Fruit fly (Drosophila melanogaster) whole organism, embryonic: ENCODE results near the gene CG31463.

Source experiments
- B-H2 ChIP-seq: fragments of 200-800 bp; sonication (Bioruptor generic); optimal IDR thresholded peaks from 2 replicates; lab custom pipeline; 2018; ENCODE audit warnings: missing biosample characterization, mild to moderate bottlenecking, missing genetic modification characterization
- Bdp1 ChIP-seq: fragments of 200-800 bp; sonication (Bioruptor generic); optimal IDR thresholded peaks from 3 replicates; lab custom pipeline; 2016; ENCODE audit warnings: missing biosample characterization, missing genetic modification characterization
- CG11247 ChIP-seq: fragments of 200-800 bp; sonication (Bioruptor generic); IDR thresholded peaks from 2 replicates; pipeline ENCODE4 v1.3.6; 2022; ENCODE audit warnings: missing biosample characterization, missing genetic modification characterization
- CG14441 ChIP-seq: fragments of 200-800 bp; sonication (Bioruptor generic); IDR thresholded peaks from 2 replicates; pipeline ENCODE4 v1.3.6; 2022; ENCODE audit warnings: missing biosample characterization, missing genetic modification characterization
- CG14860 ChIP-seq: fragments of 200-800 bp; sonication (Bioruptor generic); IDR thresholded peaks from 3 replicates; pipeline ENCODE4 v1.3.6; 2022; ENCODE audit warnings: missing biosample characterization, missing genetic modification characterization; ENCODE audit not compliant: partially characterized antibody
- CG1603 ChIP-seq: fragments of 200-800 bp; sonication (Bioruptor generic); optimal IDR thresholded peaks from 2 replicates; lab custom pipeline; 2019; ENCODE audit warnings: missing biosample characterization, mild to moderate bottlenecking, missing genetic modification characterization, moderate library complexity
- CG18476 ChIP-seq: fragments of 200-800 bp; sonication (Bioruptor generic); optimal IDR thresholded peaks from 2 replicates; lab custom pipeline; 2016; ENCODE audit warnings: missing biosample characterization, mild to moderate bottlenecking, missing genetic modification characterization
- CG30020 ChIP-seq: fragments of 200-800 bp; optimal IDR thresholded peaks from 2 replicates; lab custom pipeline; 2019; ENCODE audit warnings: missing biosample characterization, mild to moderate bottlenecking, missing genetic modification characterization, moderate library complexity
- CG31365 ChIP-seq: fragments of 200-800 bp; sonication (Bioruptor generic); optimal IDR thresholded peaks from 2 replicates; lab custom pipeline; 2018; ENCODE audit warnings: missing biosample characterization, mild to moderate bottlenecking, missing genetic modification characterization
- CG6791 ChIP-seq: fragments of 200-800 bp; sonication (Bioruptor generic); IDR thresholded peaks from 3 replicates; pipeline ENCODE4 v1.3.6; 2022; ENCODE audit warnings: missing biosample characterization, missing genetic modification characterization; ENCODE audit not compliant: partially characterized antibody
- CG6854 ChIP-seq: fragments of 200-800 bp; sonication (Bioruptor generic); optimal IDR thresholded peaks from 3 replicates; lab custom pipeline; 2017; ENCODE audit warnings: missing biosample characterization, mild to moderate bottlenecking, missing genetic modification characterization
- CG7839 ChIP-seq: fragments of 200-800 bp; sonication (Bioruptor generic); optimal IDR thresholded peaks from 3 replicates; lab custom pipeline; 2018; ENCODE audit warnings: missing biosample characterization, mild to moderate bottlenecking, missing genetic modification characterization, moderate library complexity
- CG9215 ChIP-seq: fragments of 200-800 bp; sonication (Bioruptor generic); IDR thresholded peaks from 2 replicates; pipeline ENCODE4 v1.3.6; 2022; ENCODE audit warnings: missing biosample characterization, missing genetic modification characterization
- Deaf1 ChIP-seq: fragments of 200-800 bp; optimal IDR thresholded peaks from 3 replicates; lab custom pipeline; 2019; ENCODE audit warnings: missing biosample characterization, mild to moderate bottlenecking, missing genetic modification characterization, moderate library complexity
- Doc3 ChIP-seq: fragments of 200-800 bp; sonication (Bioruptor generic); IDR thresholded peaks from 3 replicates; pipeline ENCODE4 v1.3.6; 2022; ENCODE audit warnings: missing biosample characterization, missing genetic modification characterization; ENCODE audit not compliant: partially characterized antibody
- Dp ChIP-seq: fragments of 200-800 bp; sonication (Bioruptor generic); optimal IDR thresholded peaks from 2 replicates; lab custom pipeline; 2018; ENCODE audit warnings: missing biosample characterization, mild to moderate bottlenecking, missing genetic modification characterization, moderate library complexity
- E2f2 ChIP-seq: fragments of 200-800 bp; sonication (Bioruptor generic); IDR thresholded peaks from 2 replicates; pipeline ENCODE4 v1.3.6; 2022; ENCODE audit warnings: missing biosample characterization, missing genetic modification characterization
- HHEX ChIP-seq: fragments of 200-800 bp; sonication (Bioruptor generic); optimal IDR thresholded peaks from 3 replicates; lab custom pipeline; 2017; ENCODE audit warnings: missing biosample characterization, mild to moderate bottlenecking, missing genetic modification characterization, missing genetic modification reagents
- Hey ChIP-seq: fragments of 200-800 bp; sonication (Bioruptor generic); optimal IDR thresholded peaks from 3 replicates; lab custom pipeline; 2018; ENCODE audit warnings: missing biosample characterization, mild to moderate bottlenecking, missing genetic modification characterization
- HmgZ ChIP-seq: fragments of 200-800 bp; sonication (Bioruptor generic); optimal IDR thresholded peaks from 2 replicates; lab custom pipeline; 2018; ENCODE audit warnings: missing biosample characterization, mild to moderate bottlenecking, missing genetic modification characterization
- MTF-1 ChIP-seq: fragments of 200-800 bp; sonication (Bioruptor generic); optimal IDR thresholded peaks from 2 replicates; lab custom pipeline; 2018; ENCODE audit warnings: missing biosample characterization, mild to moderate bottlenecking, missing genetic modification characterization, borderline replicate concordance
- Med ChIP-seq: fragments of 200-800 bp; sonication (Bioruptor generic); peaks from one replicate; lab custom pipeline; 2016; ENCODE audit warnings: missing biosample characterization, missing genetic modification characterization, mild to moderate bottlenecking, inconsistent platforms, moderate library complexity
- Myb ChIP-seq: fragments of 200-800 bp; sonication (Bioruptor generic); optimal IDR thresholded peaks from 2 replicates; lab custom pipeline; 2016; ENCODE audit warnings: missing biosample characterization, missing genetic modification characterization
- Opbp ChIP-seq: fragments of 200-800 bp; sonication (Bioruptor generic); IDR thresholded peaks from 3 replicates; pipeline ENCODE4 v1.3.6; 2022; ENCODE audit warnings: missing biosample characterization, missing genetic modification characterization; ENCODE audit not compliant: partially characterized antibody
- Sin3A ChIP-seq: fragments of >200 bp; optimal IDR thresholded peaks from 2 replicates; lab custom pipeline; 2018
- Sry-δ ChIP-seq: fragments of 200-800 bp; sonication (Bioruptor generic); optimal IDR thresholded peaks from 2 replicates; lab custom pipeline; 2016; ENCODE audit warnings: missing biosample characterization, missing genetic modification characterization
- Tbp ChIP-seq: fragments of >200 bp; optimal IDR thresholded peaks from 2 replicates; lab custom pipeline; 2018; ENCODE audit warnings: missing biosample characterization, missing genetic modification characterization
- ac ChIP-seq: fragments of 200-800 bp; sonication (Bioruptor generic); optimal IDR thresholded peaks from 3 replicates; lab custom pipeline; 2017; ENCODE audit warnings: missing biosample characterization, mild to moderate bottlenecking, missing genetic modification characterization
- ato ChIP-seq: fragments of 200-800 bp; sonication (Bioruptor generic); IDR thresholded peaks from 2 replicates; pipeline ENCODE4 v1.3.6; 2022; ENCODE audit warnings: missing biosample characterization, missing genetic modification characterization; ENCODE audit not compliant: partially characterized antibody
- btn ChIP-seq: fragments of 200-800 bp; sonication (Bioruptor generic); optimal IDR thresholded peaks from 2 replicates; lab custom pipeline; 2016; ENCODE audit warnings: missing biosample characterization, missing genetic modification characterization
- cas ChIP-seq: fragments of 200-800 bp; sonication (Bioruptor generic); IDR thresholded peaks from 2 replicates; pipeline ENCODE4 v1.3.6; 2022; ENCODE audit warnings: missing biosample characterization, missing genetic modification characterization
- chinmo ChIP-seq: fragments of 200-800 bp; sonication (Bioruptor generic); IDR thresholded peaks from 4 replicates; pipeline ENCODE4 v1.3.6; 2022; ENCODE audit warnings: missing biosample characterization, missing genetic modification characterization; ENCODE audit not compliant: partially characterized antibody
- crp ChIP-seq, 2 experiments: fragments of 200-800 bp; sonication (Bioruptor generic); optimal IDR thresholded peaks; 2 replicates in 1 of 2; 3 replicates in 1 of 2; lab custom pipeline; 2017; ENCODE audit warnings: missing biosample characterization in 2 of 2, missing genetic modification characterization in 2 of 2, mild to moderate bottlenecking in 1 of 2, moderate library complexity in 1 of 2
- hb ChIP-seq: fragments of 200-800 bp; sonication (Bioruptor generic); IDR thresholded peaks from 3 replicates; pipeline ENCODE4 v1.3.6; 2022; ENCODE audit warnings: missing biosample characterization, missing genetic modification characterization; ENCODE audit not compliant: partially characterized antibody
- insv ChIP-seq, 2 experiments: fragments of 200-800 bp; sonication (Bioruptor generic); optimal IDR thresholded peaks; 3 replicates each; lab custom pipeline; 2016 to 2018; ENCODE audit warnings: missing biosample characterization in 2 of 2, missing genetic modification characterization in 2 of 2
- inv ChIP-seq: fragments of 200-800 bp; sonication (Bioruptor generic); IDR thresholded peaks from 2 replicates; pipeline ENCODE4 v1.3.6; 2022; ENCODE audit warnings: missing biosample characterization, missing genetic modification characterization; ENCODE audit not compliant: partially characterized antibody
- jigr1 ChIP-seq: fragments of 200-800 bp; sonication (Bioruptor generic); IDR thresholded peaks from 3 replicates; pipeline ENCODE4 v1.3.6; 2022; ENCODE audit warnings: missing biosample characterization, missing genetic modification characterization
- knrl ChIP-seq: fragments of 200-800 bp; sonication (Bioruptor generic); IDR thresholded peaks from 3 replicates; pipeline ENCODE4 v1.3.6; 2022; ENCODE audit warnings: missing biosample characterization, missing genetic modification characterization; ENCODE audit not compliant: partially characterized antibody
- onecut ChIP-seq: fragments of 200-800 bp; sonication (Bioruptor generic); IDR thresholded peaks from 2 replicates; pipeline ENCODE4 v1.3.6; 2022; ENCODE audit warnings: missing biosample characterization, missing genetic modification characterization
- pzg ChIP-seq: fragments of 200-800 bp; sonication (Bioruptor generic); optimal IDR thresholded peaks from 3 replicates; lab custom pipeline; 2018; ENCODE audit warnings: missing biosample characterization, mild to moderate bottlenecking, missing genetic modification characterization, moderate library complexity
- rib ChIP-seq: fragments of 200-800 bp; sonication (Bioruptor generic); IDR thresholded peaks from 2 replicates; pipeline ENCODE4 v1.3.6; 2022; ENCODE audit warnings: missing biosample characterization, missing genetic modification characterization
- row ChIP-seq: fragments of 200-800 bp; sonication (Bioruptor generic); IDR thresholded peaks from 3 replicates; pipeline ENCODE4 v1.3.6; 2022; ENCODE audit warnings: missing biosample characterization, missing genetic modification characterization
- sna ChIP-seq: fragments of 200-800 bp; sonication (Bioruptor generic); IDR thresholded peaks from 2 replicates; pipeline ENCODE4 v1.3.6; 2022; ENCODE audit warnings: missing biosample characterization, missing genetic modification characterization; ENCODE audit not compliant: partially characterized antibody
- ssp ChIP-seq: fragments of 200-800 bp; sonication (Bioruptor generic); IDR thresholded peaks from 2 replicates; pipeline ENCODE4 v1.3.6; 2022; ENCODE audit warnings: missing biosample characterization, missing genetic modification characterization
- tna ChIP-seq: fragments of 200-800 bp; sonication (Bioruptor generic); IDR thresholded peaks from 2 replicates; pipeline ENCODE4 v1.3.6; 2022; ENCODE audit warnings: missing biosample characterization, missing genetic modification characterization; ENCODE audit not compliant: partially characterized antibody
- vnd ChIP-seq: fragments of 200-800 bp; sonication (Bioruptor generic); IDR thresholded peaks from 3 replicates; pipeline ENCODE4 v1.3.6; 2022; ENCODE audit warnings: missing biosample characterization, missing genetic modification characterization; ENCODE audit not compliant: partially characterized antibody
- vvl ChIP-seq: fragments of 200-800 bp; sonication (Bioruptor generic); IDR thresholded peaks from 2 replicates; pipeline ENCODE4 v1.3.6; 2022; ENCODE audit warnings: missing biosample characterization, missing genetic modification characterization
- wdn ChIP-seq: fragments of 200-800 bp; sonication (Bioruptor generic); IDR thresholded peaks from 2 replicates; pipeline ENCODE4 v1.3.6; 2022; ENCODE audit warnings: missing biosample characterization, missing genetic modification characterization
- zfh1 ChIP-seq: fragments of 200-800 bp; sonication (Bioruptor generic); IDR thresholded peaks from 3 replicates; pipeline ENCODE4 v1.3.6; 2022; ENCODE audit warnings: missing biosample characterization, missing genetic modification characterization

The CG31463 gene

dm6 chr3R:8340675-8341275 is 48.6 kb downstream of the CG31463 start, which contains the start of the genes COX7A and Arl2 (continued):
- TF ChIP-seq vnd (GFP tag; lab: Robert Waterston, UW), result peak; percentile 92
- peak; percentile 91 for TF ChIP-seq CG14860
- TF ChIP-seq ato (GFP tag; lab: Robert Waterston, UW), result peak; percentile 96
- peak; percentile 98 for TF ChIP-seq Opbp (GFP tag; lab: Robert Waterston, UW)
- TF ChIP-seq Med, result peak; percentile 81
- TF ChIP-seq knrl (GFP tag; lab: Robert Waterston, UW), result peak; percentile 92
- TF ChIP-seq Hey (tag; lab: Kevin White, UChicago), result no peak
- peak; percentile 34 to 83 for TF ChIP-seq crp (GFP tag; optimal IDR thresholded peaks at IDR 0.05; lab: Kevin White, UChicago)
- no peak for TF ChIP-seq CG7839 (tag; lab: Kevin White, UChicago)
- TF ChIP-seq inv (GFP tag; lab: Robert Waterston, UW), result peak; percentile 90
- peak; percentile 78 for TF ChIP-seq Sry-δ (GFP tag; lab: Kevin White, UChicago)
- peak; percentile 42 for TF ChIP-seq CG30020 (tag; lab: Kevin White, UChicago)
- TF ChIP-seq pzg (GFP tag; lab: Kevin White, UChicago), result peak; percentile 82
- peak; percentile 56 for TF ChIP-seq E2f2
- no peak for TF ChIP-seq btn
- peak; percentile 30 for TF ChIP-seq Sin3A (lab: Kevin White, UChicago)
- no peak for TF ChIP-seq Deaf1 (tag; lab: Kevin White, UChicago)
- peak; percentile 43; the same call in 2 of the 3 replicates for TF ChIP-seq row (GFP tag; lab: Robert Waterston, UW)
- TF ChIP-seq onecut, result 0 out of 2 replicates have a peak, but pooled peaks have one; percentile 10
- TF ChIP-seq CG6791 (GFP tag; lab: Robert Waterston, UW), result peak; percentile 94
- no peak for TF ChIP-seq B-H2 (GFP tag; lab: Kevin White, UChicago)
- TF ChIP-seq wdn, result no peak
- TF ChIP-seq sna (GFP tag; lab: Robert Waterston, UW), result peak; percentile 94
- no peak for TF ChIP-seq zfh1 (GFP tag; lab: Robert Waterston, UW)
- 0 out of 2 replicates have a peak, but pooled peaks have one; percentile 39 for TF ChIP-seq vvl (GFP tag; lab: Robert Waterston, UW)
- peak; percentile 45 for TF ChIP-seq Dp (GFP tag; lab: Kevin White, UChicago)
- TF ChIP-seq Doc3, result peak; percentile 87
- no peak for TF ChIP-seq Bdp1 (GFP tag; lab: Kevin White, UChicago)
- TF ChIP-seq CG18476 (GFP tag; lab: Kevin White, UChicago), result no peak
- peak; percentile 65 for TF ChIP-seq HmgZ (tag; lab: Kevin White, UChicago)
- TF ChIP-seq insv (GFP tag; optimal IDR thresholded peaks at IDR 0.05; lab: Kevin White, UChicago), result peak in 1 of 2 experiments; percentile 1
- TF ChIP-seq hb, result peak; percentile 89
- TF ChIP-seq chinmo, result peak; percentile 83; the same call in 3 of the 4 replicates
- TF ChIP-seq rib, result peak; percentile 17; the same call in 1 of the 2 replicates
- peak; percentile 91 for TF ChIP-seq tna (GFP tag; lab: Robert Waterston, UW)
- no peak for TF ChIP-seq MTF-1 (GFP tag; lab: Kevin White, UChicago)
- TF ChIP-seq Myb (GFP tag; lab: Kevin White, UChicago), result peak; percentile 1
- TF ChIP-seq CG9215 (GFP tag; lab: Robert Waterston, UW), result no peak
- TF ChIP-seq ssp (GFP tag; lab: Robert Waterston, UW), result no peak
- TF ChIP-seq CG14441 (GFP tag; lab: Robert Waterston, UW), result no peak
- TF ChIP-seq ac (GFP tag; lab: Kevin White, UChicago), result no peak
- TF ChIP-seq CG31365 (tag; lab: Kevin White, UChicago), result peak; percentile 8
- TF ChIP-seq Tbp (GFP tag; lab: Kevin White, UChicago), result no peak
- no peak for TF ChIP-seq HHEX (GFP tag; lab: Kevin White, UChicago)
- peak; percentile 56 for TF ChIP-seq CG1603 (tag; lab: Kevin White, UChicago)
- no peak for TF ChIP-seq CG6854
- no peak for TF ChIP-seq CG11247 (GFP tag; lab: Robert Waterston, UW)
- TF ChIP-seq jigr1 (GFP tag; lab: Robert Waterston, UW), result peak; percentile 27; the same call in 1 of the 3 replicates
- no peak for TF ChIP-seq cas (GFP tag; lab: Robert Waterston, UW)
